Worm (Caenorhabditis elegans) whole organism, L1 larva: Measurements from ENCODE around the gene bath-4.
"Not testable (repeated sequence)": the region's sequence is repeated elsewhere in the genome, so short reads cannot be mapped to it uniquely, and the experiment has no call there.

Source experiments
- C04F5.9 ChIP-seq: sonication (generic microtip); optimal IDR thresholded peaks from 2 replicates; lab custom pipeline; 2016; ENCODE audit warnings: missing genetic modification characterization, missing compliant biosample characterization
- alr-1 ChIP-seq: fragments of 200-800 bp; sonication (Bioruptor generic); optimal IDR thresholded peaks from 2 replicates; lab custom pipeline; 2018; ENCODE audit warnings: borderline replicate concordance, mild to moderate bottlenecking, missing genetic modification characterization, missing compliant biosample characterization
- ama-1 ChIP-seq: fragments of 150-350 bp; optimal IDR thresholded peaks from 2 replicates; lab custom pipeline; 2014
- ceh-82 ChIP-seq, 3 experiments: fragments of 150-350 bp in 1 of 3; sonication (generic microtip) in 2 of 3; optimal IDR thresholded peaks; 2 replicates each; lab custom pipeline; 2014 to 2017; ENCODE audit warnings: missing biosample characterization in 3 of 3, missing genetic modification characterization in 3 of 3
- ceh-88 ChIP-seq: fragments of 200-800 bp; sonication (Bioruptor generic); IDR thresholded peaks from 2 replicates; pipeline ENCODE4 v1.3.6; 2022; ENCODE audit warnings: missing genetic modification characterization, missing compliant biosample characterization
- dpl-1 ChIP-seq, 3 experiments: fragments of 150-350 bp in 2 of 3; sonication (generic microtip) in 1 of 3; optimal IDR thresholded peaks; 2 replicates each; lab custom pipeline; 2014 to 2017; ENCODE audit warnings: missing biosample characterization in 3 of 3, missing genetic modification characterization in 3 of 3, missing genetic modification reagents in 3 of 3
- elt-2 ChIP-seq: sonication (generic microtip); optimal IDR thresholded peaks from 2 replicates; lab custom pipeline; 2016; ENCODE audit warnings: missing genetic modification characterization, mild to moderate bottlenecking, inconsistent platforms, missing compliant biosample characterization, missing genetic modification reagents
- elt-3 ChIP-seq, 6 experiments: fragments of 150-350 bp in 1 of 6; sonication (generic microtip); optimal IDR thresholded peaks; 2 replicates each; lab custom pipeline; 2017 to 2018; ENCODE audit warnings: missing biosample characterization in 6 of 6, missing genetic modification characterization in 6 of 6, inconsistent platforms in 1 of 6
- fkh-10 ChIP-seq: sonication (generic microtip); optimal IDR thresholded peaks from 2 replicates; lab custom pipeline; 2017; ENCODE audit warnings: missing biosample characterization, missing genetic modification reagents, missing genetic modification characterization
- fkh-8 ChIP-seq: sonication (generic microtip); optimal IDR thresholded peaks from 2 replicates; lab custom pipeline; 2016; ENCODE audit warnings: mild to moderate bottlenecking, missing genetic modification characterization, missing compliant biosample characterization
- fos-1 ChIP-seq: fragments of 150-350 bp; optimal IDR thresholded peaks from 2 replicates; lab custom pipeline; 2014; ENCODE audit warnings: missing biosample characterization, missing genetic modification characterization
- hlh-4 ChIP-seq: sonication (generic microtip); optimal IDR thresholded peaks from 2 replicates; lab custom pipeline; 2016; ENCODE audit warnings: mild to moderate bottlenecking, missing genetic modification characterization, missing compliant biosample characterization
- hpl-2 ChIP-seq: fragments of 150-350 bp; optimal IDR thresholded peaks from 2 replicates; lab custom pipeline; 2014; ENCODE audit warnings: missing biosample characterization, missing genetic modification reagents, missing genetic modification characterization
- jun-1 ChIP-seq: fragments of 150-350 bp; optimal IDR thresholded peaks from 2 replicates; lab custom pipeline; 2014; ENCODE audit warnings: missing biosample characterization, missing genetic modification reagents, missing genetic modification characterization
- lin-14 ChIP-seq: fragments of 200-800 bp; sonication (Bioruptor generic); optimal IDR thresholded peaks from 2 replicates; lab custom pipeline; 2018; ENCODE audit warnings: mild to moderate bottlenecking, missing genetic modification characterization, moderate library complexity, missing compliant biosample characterization
- lsy-2 ChIP-seq, 2 experiments: fragments of 150-350 bp; optimal IDR thresholded peaks; 2 replicates each; lab custom pipeline; 2014; ENCODE audit warnings: missing biosample characterization in 2 of 2, missing genetic modification characterization in 2 of 2
- nhr-28 ChIP-seq: fragments of 150-350 bp; optimal IDR thresholded peaks from 2 replicates; lab custom pipeline; 2014; ENCODE audit warnings: missing biosample characterization, missing genetic modification characterization
- nhr-90 ChIP-seq: sonication (generic microtip); optimal IDR thresholded peaks from 2 replicates; lab custom pipeline; 2016; ENCODE audit warnings: mild to moderate bottlenecking, missing genetic modification characterization, missing compliant biosample characterization; ENCODE audit not compliant: poor library complexity
- pag-3 ChIP-seq: sonication (generic microtip); optimal IDR thresholded peaks from 2 replicates; lab custom pipeline; 2017; ENCODE audit warnings: missing genetic modification characterization, mild to moderate bottlenecking, missing compliant biosample characterization, antibody characterized with exemption, borderline replicate concordance; ENCODE audit not compliant: insufficient read depth
- pax-3 ChIP-seq: fragments of 200-800 bp; sonication (Bioruptor generic); optimal IDR thresholded peaks from 2 replicates; lab custom pipeline; 2018; ENCODE audit warnings: mild to moderate bottlenecking, missing genetic modification characterization, moderate library complexity, missing compliant biosample characterization
- pqm-1 ChIP-seq: sonication (generic microtip); optimal IDR thresholded peaks from 3 replicates; lab custom pipeline; 2017; ENCODE audit warnings: missing biosample characterization, missing genetic modification characterization
- snpc-4 ChIP-seq: fragments of 150-350 bp; optimal IDR thresholded peaks from 2 replicates; lab custom pipeline; 2014; ENCODE audit warnings: missing biosample characterization, missing genetic modification characterization
- snu-23 ChIP-seq: sonication (generic microtip); optimal IDR thresholded peaks from 2 replicates; lab custom pipeline; 2016; ENCODE audit warnings: missing genetic modification characterization, missing compliant biosample characterization
- sox-4 ChIP-seq: sonication (generic microtip); optimal IDR thresholded peaks from 2 replicates; lab custom pipeline; 2016; ENCODE audit warnings: missing genetic modification characterization, missing compliant biosample characterization
- sup-37 ChIP-seq: fragments of 200-800 bp; sonication (Bioruptor generic); optimal IDR thresholded peaks from 2 replicates; lab custom pipeline; 2018; ENCODE audit warnings: mild to moderate bottlenecking, missing genetic modification characterization, missing compliant biosample characterization
- tbx-2 ChIP-seq: sonication (generic microtip); optimal IDR thresholded peaks from 2 replicates; lab custom pipeline; 2016; ENCODE audit warnings: missing genetic modification characterization, missing compliant biosample characterization
- tlp-1 ChIP-seq: fragments of 150-350 bp; optimal IDR thresholded peaks from 2 replicates; lab custom pipeline; 2014; ENCODE audit warnings: missing biosample characterization, missing genetic modification characterization
- unc-130 ChIP-seq: fragments of 150-350 bp; optimal IDR thresholded peaks from 2 replicates; lab custom pipeline; 2017; ENCODE audit warnings: missing biosample characterization, missing genetic modification characterization, inconsistent platforms
- xbp-1 ChIP-seq: sonication (generic microtip); optimal IDR thresholded peaks from 2 replicates; lab custom pipeline; 2016; ENCODE audit warnings: missing genetic modification characterization, missing compliant biosample characterization
- zag-1 ChIP-seq: fragments of 150-350 bp; optimal IDR thresholded peaks from 2 replicates; lab custom pipeline; 2014; ENCODE audit warnings: missing biosample characterization, missing genetic modification characterization
- ztf-11 ChIP-seq, 2 experiments: sonication (generic microtip); optimal IDR thresholded peaks; 2 replicates each; lab custom pipeline; 2016 to 2017; ENCODE audit warnings: missing genetic modification characterization in 2 of 2, missing biosample characterization in 1 of 2, missing compliant biosample characterization in 1 of 2

bath-4 gene

DNA sequence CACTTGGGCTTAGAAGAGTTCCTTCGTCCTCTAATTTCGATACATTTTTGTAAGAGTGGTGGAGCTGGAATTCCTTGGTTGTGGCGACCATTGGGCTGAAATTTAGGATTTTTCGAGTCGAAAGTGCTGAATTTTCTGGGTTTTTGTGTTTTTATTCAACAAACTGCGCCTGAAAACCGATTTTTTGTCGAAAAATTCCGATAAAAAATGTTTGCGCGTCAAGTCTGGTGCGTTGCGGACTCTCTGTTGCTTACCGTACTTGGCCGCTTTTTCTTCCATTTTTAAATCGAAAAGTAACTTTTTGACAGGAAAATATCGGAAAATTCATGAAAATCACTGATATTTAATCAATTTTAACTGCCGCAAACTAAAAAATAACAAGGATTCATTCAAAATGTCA is at the start of gene bath-4:
TSS of gene bath-4 (minus strand) at position 101 of the 400 bp plus-strand sequence.
- TF ChIP-seq jun-1 (tag; lab: Kevin White, UChicago) (no peak), ama-1 (lab: Kevin White, UChicago) (no peak), alr-1 (tag; lab: Kevin White, UChicago) (no peak), ceh-82 (tag; optimal IDR thresholded peaks at IDR 0.05; lab: Kevin White, UChicago) (no peak), tbx-2 (tag; lab: Kevin White, UChicago) (no peak), fos-1 (no peak)

DNA sequence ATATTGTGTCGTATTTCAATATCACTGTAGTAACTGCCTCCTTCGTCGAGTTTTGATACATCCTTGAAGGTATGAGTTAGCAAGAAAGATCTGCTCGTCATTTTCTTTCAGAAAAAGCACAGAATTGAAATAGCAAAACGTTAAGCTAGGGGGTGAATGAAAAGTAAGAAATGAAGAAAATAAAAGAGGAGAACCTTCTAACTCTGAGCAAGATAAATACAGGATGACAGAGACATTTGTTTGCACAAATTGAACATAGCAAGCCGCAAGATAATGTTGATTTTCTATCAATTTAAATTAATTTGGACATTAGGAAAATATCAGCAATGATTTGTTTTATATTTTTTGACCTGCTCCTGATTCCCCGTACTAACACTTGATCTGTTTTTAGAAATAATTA is 37.8 kb upstream of the bath-4 start, which contains the start of gene math-49:
TSS of gene math-49 (minus strand) at position 101 of the 400 bp plus-strand sequence.
- TF ChIP-seq lin-14 (GFP tag; lab: Kevin White, UChicago); fkh-10 (GFP tag; lab: Kevin White, UChicago); nhr-28: not testable (repeated sequence)
- TF ChIP-seq, all 84 proteins: peak for 0; not testable (repeated sequence) for 84

DNA sequence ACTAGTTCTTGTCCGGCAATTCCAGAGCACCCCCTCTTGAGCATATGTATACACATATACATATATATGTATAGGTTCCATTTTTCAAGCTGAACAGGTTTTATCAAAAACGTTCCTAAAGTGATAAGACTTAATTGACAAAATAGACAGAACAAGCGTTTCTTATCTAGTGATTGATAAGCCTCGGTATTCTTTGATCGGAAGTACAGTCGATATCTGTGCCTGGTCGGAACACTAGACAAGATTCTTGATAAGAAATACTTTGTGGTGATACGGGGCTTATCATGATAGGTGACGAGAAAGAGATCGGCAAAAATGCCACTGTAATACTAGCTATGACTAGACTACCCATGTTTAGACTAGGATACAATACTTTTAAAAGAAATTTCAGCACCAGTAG is 31.4 kb upstream of the bath-4 start:
- peak in 1 of 6 experiments; percentile 42 for TF ChIP-seq elt-3 (tag; optimal IDR thresholded peaks at IDR 0.05; lab: Kevin White, UChicago)
- no peak for TF ChIP-seq dpl-1 (GFP tag; optimal IDR thresholded peaks at IDR 0.05; lab: Kevin White, UChicago)
- TF ChIP-seq C04F5.9 (tag; lab: Kevin White, UChicago): no peak
- no peak for TF ChIP-seq snpc-4 (tag; lab: Kevin White, UChicago)
- TF ChIP-seq pag-3 (tag; lab: Kevin White, UChicago): no peak
- TF ChIP-seq sox-4 (tag; lab: Kevin White, UChicago): no peak
- peak; percentile 98 for TF ChIP-seq elt-2
- TF ChIP-seq hlh-4 (tag; lab: Kevin White, UChicago): no peak
- TF ChIP-seq pax-3: no peak
- TF ChIP-seq fkh-8 (tag; lab: Kevin White, UChicago): no peak
- no peak for TF ChIP-seq lsy-2 (tag; optimal IDR thresholded peaks at IDR 0.05; lab: Kevin White, UChicago)
- TF ChIP-seq lin-14 (GFP tag; lab: Kevin White, UChicago): peak; percentile 43
- TF ChIP-seq ztf-11 (tag; optimal IDR thresholded peaks at IDR 0.05; lab: Kevin White, UChicago): no peak
- TF ChIP-seq jun-1 (tag; lab: Kevin White, UChicago): peak; percentile 64
- TF ChIP-seq nhr-90 (tag; lab: Kevin White, UChicago): no peak
- peak; percentile 56 for TF ChIP-seq pqm-1 (tag; lab: Kevin White, UChicago)
- TF ChIP-seq tlp-1: peak; percentile 56
- no peak for TF ChIP-seq sup-37 (GFP tag; lab: Kevin White, UChicago)

DNA sequence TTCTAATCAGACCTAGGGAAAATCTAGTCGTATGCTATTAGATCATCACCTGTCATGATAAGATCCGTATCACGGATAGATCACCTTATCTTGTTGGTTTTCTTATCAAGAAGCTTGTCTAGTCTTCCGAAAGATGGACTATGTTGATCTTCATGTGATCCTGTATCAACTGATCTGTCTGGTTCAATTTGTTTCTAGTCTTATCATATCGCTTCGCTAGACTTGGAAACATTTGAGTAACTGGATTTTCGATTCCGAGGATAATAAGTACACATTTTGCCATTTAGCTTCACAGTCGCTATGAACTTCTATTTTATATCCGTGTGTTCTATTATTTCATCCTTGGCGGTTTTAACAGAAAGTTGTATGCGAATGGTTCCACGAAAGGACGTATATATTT is 30.6 kb upstream of the bath-4 start, which contains the start of gene ZK250.2:
TSS of gene ZK250.2 (plus strand) at position 301 of the 400 bp plus-strand sequence.
- TF ChIP-seq xbp-1 (tag; lab: Kevin White, UChicago); pqm-1 (tag; lab: Kevin White, UChicago); hpl-2: not testable (repeated sequence)

DNA sequence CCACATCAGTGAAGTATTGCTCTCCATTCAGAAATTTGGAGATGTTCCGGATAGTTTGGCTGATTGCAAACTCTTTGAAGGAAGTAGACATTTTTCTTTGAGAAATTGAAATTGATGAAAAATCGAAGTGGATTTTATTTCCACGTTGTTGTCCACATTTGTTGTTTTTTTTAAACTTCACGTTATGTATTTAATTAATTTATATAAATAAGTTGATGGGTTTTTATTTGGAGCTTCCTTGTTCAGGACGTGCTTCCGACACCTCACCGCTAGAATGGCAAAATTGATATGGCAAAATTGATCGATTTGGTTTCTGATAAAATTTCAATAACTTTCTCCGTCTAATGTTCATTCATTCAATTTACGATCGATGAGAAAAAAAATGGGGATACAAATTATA is 28.7 kb upstream of the bath-4 start, which contains the start of gene math-48:
TSS of gene math-48 (minus strand) at position 101 of the 400 bp plus-strand sequence.
- TF ChIP-seq fkh-10 (GFP tag; lab: Kevin White, UChicago) (no peak), pax-3 (no peak), lsy-2 (tag; optimal IDR thresholded peaks at IDR 0.05; lab: Kevin White, UChicago) (no peak), jun-1 (tag; lab: Kevin White, UChicago) (no peak), snu-23 (GFP tag; lab: Kevin White, UChicago) (no peak), unc-130 (tag; lab: Kevin White, UChicago) (no peak), zag-1 (tag; lab: Kevin White, UChicago) (no peak), ceh-88 (GFP tag; lab: Robert Waterston, UW) (no peak)
